Worm (Caenorhabditis elegans) whole organism, L2 larva: Measurements from ENCODE around the gene C38C6.3.

Experiments
- ama-1 ChIP-seq: fragments of 150-350 bp; optimal IDR thresholded peaks from 2 replicates; lab custom pipeline; 2018; ENCODE audit warnings: inconsistent platforms
- egl-27 ChIP-seq: sonication (generic microtip); optimal IDR thresholded peaks from 3 replicates; lab custom pipeline; 2017; ENCODE audit warnings: missing biosample characterization, missing genetic modification reagents, missing genetic modification characterization
- fos-1 ChIP-seq: fragments of 150-350 bp; optimal IDR thresholded peaks from 2 replicates; lab custom pipeline; 2014; ENCODE audit warnings: missing biosample characterization, missing genetic modification characterization
- nhr-129 ChIP-seq: fragments of 150-350 bp; optimal IDR thresholded peaks from 2 replicates; lab custom pipeline; 2014; ENCODE audit warnings: missing biosample characterization, missing genetic modification characterization
- nhr-237 ChIP-seq: fragments of 150-350 bp; optimal IDR thresholded peaks from 2 replicates; lab custom pipeline; 2014; ENCODE audit warnings: missing biosample characterization, missing genetic modification characterization
- nhr-6 ChIP-seq: fragments of 150-350 bp; optimal IDR thresholded peaks from 2 replicates; lab custom pipeline; 2014; ENCODE audit warnings: missing biosample characterization, missing genetic modification characterization
- peb-1 ChIP-seq: fragments of 150-350 bp; optimal IDR thresholded peaks from 2 replicates; lab custom pipeline; 2014; ENCODE audit warnings: missing biosample characterization, missing genetic modification characterization
- sem-4 ChIP-seq: fragments of 150-350 bp; optimal IDR thresholded peaks from 2 replicates; lab custom pipeline; 2014; ENCODE audit warnings: missing biosample characterization, missing genetic modification reagents, missing genetic modification characterization
- skn-1 ChIP-seq: sonication (generic microtip); optimal IDR thresholded peaks from 2 replicates; lab custom pipeline; 2017; ENCODE audit warnings: missing biosample characterization, missing genetic modification characterization
- snpc-4 ChIP-seq: fragments of 150-350 bp; optimal IDR thresholded peaks from 2 replicates; lab custom pipeline; 2014; ENCODE audit warnings: missing biosample characterization, missing genetic modification characterization
- unc-62 ChIP-seq: fragments of 150-350 bp; optimal IDR thresholded peaks from 2 replicates; lab custom pipeline; 2014; ENCODE audit warnings: missing biosample characterization, missing genetic modification reagents, missing genetic modification characterization
- ztf-1 ChIP-seq: fragments of 200-800 bp; sonication (Bioruptor generic); conservative IDR thresholded peaks from 2 replicates; pipeline ENCODE4 v1.3.6; 2022; ENCODE audit warnings: missing genetic modification characterization, missing compliant biosample characterization
- ztf-11 ChIP-seq: sonication (generic microtip); optimal IDR thresholded peaks from 2 replicates; lab custom pipeline; 2017; ENCODE audit warnings: missing biosample characterization, missing genetic modification characterization

DNA sequence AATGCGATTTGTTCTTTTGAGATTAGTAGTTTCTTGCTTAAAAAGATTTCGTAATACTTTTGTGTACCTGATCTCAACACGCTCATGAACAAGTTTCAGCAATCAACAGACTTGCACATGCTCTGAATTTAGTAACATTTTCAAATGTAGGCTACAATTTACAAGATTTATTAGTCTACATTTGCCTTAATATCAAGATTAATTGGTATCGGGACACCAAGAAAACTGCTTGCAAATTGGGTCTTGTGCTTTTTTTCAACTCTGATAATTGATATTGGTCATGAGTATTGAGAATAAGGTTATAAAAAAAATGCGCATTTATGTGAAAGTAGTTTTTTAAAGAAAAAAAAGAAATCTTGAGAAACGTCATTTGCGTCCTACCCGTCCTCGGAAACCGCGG is 40.3 kb upstream of the C38C6.3 start:
- TF ChIP-seq skn-1 (tag; lab: Kevin White, UChicago) (no peak), ama-1 (no peak), ztf-1 (no peak), egl-27 (tag; lab: Kevin White, UChicago) (no peak), ztf-11 (tag; lab: Kevin White, UChicago) (no peak), unc-62 (GFP tag; lab: Kevin White, UChicago) (no peak), snpc-4 (tag; lab: Kevin White, UChicago) (no peak), nhr-129 (tag; lab: Kevin White, UChicago) (no peak), nhr-237 (tag; lab: Kevin White, UChicago) (no peak), fos-1 (tag; lab: Kevin White, UChicago) (no peak), peb-1 (tag; lab: Kevin White, UChicago) (no peak), nhr-6 (no peak), sem-4 (tag; lab: Kevin White, UChicago) (no peak)
